Worm (Caenorhabditis elegans) whole organism, late embryonic: Measurements from ENCODE around the gene F10D2.16.

Experiments
- ceh-19 ChIP-seq: fragments of 200-800 bp; sonication (Bioruptor generic); optimal IDR thresholded peaks from 2 replicates; lab custom pipeline; 2018; ENCODE audit warnings: mild to moderate bottlenecking, missing genetic modification characterization, missing compliant biosample characterization
- elt-2 ChIP-seq: sonication (generic microtip); optimal IDR thresholded peaks from 2 replicates; lab custom pipeline; 2016; ENCODE audit warnings: missing genetic modification reagents, missing genetic modification characterization, missing compliant biosample characterization
- hlh-13 ChIP-seq: fragments of 200-800 bp; sonication (Bioruptor generic); optimal IDR thresholded peaks from 2 replicates; lab custom pipeline; 2018; ENCODE audit warnings: mild to moderate bottlenecking, missing genetic modification characterization, missing compliant biosample characterization
- pax-1 ChIP-seq: fragments of 150-350 bp; optimal IDR thresholded peaks from 2 replicates; lab custom pipeline; 2014; ENCODE audit warnings: missing biosample characterization, missing genetic modification characterization
- pha-4 ChIP-seq: fragments of 150-350 bp; optimal IDR thresholded peaks from 2 replicates; lab custom pipeline; 2018; ENCODE audit warnings: missing biosample characterization, missing genetic modification reagents, missing genetic modification characterization
- pqm-1 ChIP-seq: sonication (generic microtip); optimal IDR thresholded peaks from 2 replicates; lab custom pipeline; 2016; ENCODE audit warnings: missing genetic modification characterization, missing compliant biosample characterization
- ttx-3 ChIP-seq: sonication (generic microtip); optimal IDR thresholded peaks from 2 replicates; lab custom pipeline; 2016; ENCODE audit warnings: missing genetic modification reagents, missing genetic modification characterization, missing compliant biosample characterization

DNA sequence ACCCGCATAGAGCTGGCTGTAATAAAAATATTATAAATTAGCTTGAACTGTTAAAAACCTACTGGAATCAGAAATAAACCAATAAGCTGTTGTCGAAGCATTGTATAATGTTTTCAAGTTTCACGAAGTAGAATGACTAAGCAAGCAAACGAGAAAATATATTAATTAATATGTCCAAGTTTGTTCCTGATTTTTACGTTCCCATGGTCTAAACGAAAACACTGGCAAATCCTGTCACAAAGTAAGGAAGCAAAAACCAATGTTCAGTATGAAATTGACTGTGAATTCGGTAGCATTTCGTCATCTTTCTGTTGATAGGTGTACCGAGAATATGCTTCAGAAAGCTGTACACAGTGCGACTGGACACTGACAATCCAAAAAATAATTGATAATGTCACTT, 13.9 kb upstream of the F10D2.16 start, which contains the start of gene srx-34:
- TF ChIP-seq pqm-1 (tag; lab: Kevin White, UChicago) (no peak), ceh-19 (GFP tag; lab: Kevin White, UChicago) (no peak), elt-2 (tag; lab: Kevin White, UChicago) (no peak), pax-1 (tag; lab: Kevin White, UChicago) (no peak), hlh-13 (no peak), ttx-3 (tag; lab: Kevin White, UChicago) (no peak), pha-4 (tag; lab: Kevin White, UChicago) (no peak)
